Fruit fly (Drosophila melanogaster): ENCODE measurements around the gene CG32845.

CG32845 gene

dm6 chr3L:234337-234736 lies 38.9 kb downstream of the CG32845 start:
- TF ChIP-seq CG10669 (GFP tag; optimal IDR thresholded peaks at IDR 0.05) (no peak), esn (GFP tag; optimal IDR thresholded peaks at IDR 0.05) (no peak), Blimp-1 (GFP tag; optimal IDR thresholded peaks at IDR 0.05) (no peak), CG8119 (GFP tag; IDR thresholded peaks at IDR 0.05) (no peak), CG9139 (GFP tag; optimal IDR thresholded peaks at IDR 0.05) (no peak), Hr39 (GFP tag; optimal IDR thresholded peaks at IDR 0.05) (no peak), Sox15 (GFP tag; optimal IDR thresholded peaks at IDR 0.05) (no peak), achi (GFP tag; optimal IDR thresholded peaks at IDR 0.05) (no peak), fkh (GFP tag; optimal IDR thresholded peaks at IDR 0.05) (no peak), Eip78C (GFP tag) (no peak), fd59A (GFP tag; optimal IDR thresholded peaks at IDR 0.05) (no peak), CG3919 (GFP tag; optimal IDR thresholded peaks at IDR 0.05) (no peak), CG10631 (GFP tag; optimal IDR thresholded peaks at IDR 0.05) (no peak)

DNA sequence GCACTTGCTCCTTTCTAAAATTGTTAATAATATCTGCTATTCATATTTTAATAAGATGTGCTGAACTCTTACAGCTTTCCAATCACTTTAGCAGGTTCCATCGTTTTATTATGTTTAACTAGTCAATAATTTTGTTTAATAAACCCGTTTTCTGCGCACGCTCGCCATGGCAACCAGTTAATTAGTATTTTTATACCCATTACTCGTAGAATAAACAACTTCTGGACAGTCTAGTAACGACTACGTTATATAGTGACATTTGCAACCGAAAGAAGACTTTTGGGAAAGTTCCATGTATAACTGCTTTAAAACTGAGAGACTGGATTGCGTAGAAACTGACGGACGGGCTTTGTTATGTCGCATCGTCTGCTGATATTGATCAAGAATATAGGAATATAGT lies 39.9 kb downstream of the CG32845 start, which contains the start of gene CG34453:
CG34453 (minus strand) TSS at position 101 of the 400 bp plus-strand sequence.
- no peak for TF ChIP-seq CG4318 (GFP tag; optimal IDR thresholded peaks at IDR 0.05)
- no peak for TF ChIP-seq CG15336 (GFP tag; IDR thresholded peaks at IDR 0.05)
- no peak for TF ChIP-seq CG3032 (tag; optimal IDR thresholded peaks at IDR 0.05)
- TF ChIP-seq CG11902 (GFP tag; optimal IDR thresholded peaks at IDR 0.05) = no peak

dm6 chr3L:232267-232666 lies 40.9 kb downstream of the CG32845 start, which contains the start of gene CG34454:
TSS of gene CG34454 (minus strand) at chr3L:232350.
- TF ChIP-seq Hr4 (GFP tag; optimal IDR thresholded peaks at IDR 0.05) (no peak), OdsH (GFP tag; optimal IDR thresholded peaks at IDR 0.05) (no peak), dsx (GFP tag; optimal IDR thresholded peaks at IDR 0.05; ENCODE audit: poor library complexity, severe bottlenecking) (peak; percentile 92), ss (GFP tag; optimal IDR thresholded peaks at IDR 0.05) (no peak)

DNA sequence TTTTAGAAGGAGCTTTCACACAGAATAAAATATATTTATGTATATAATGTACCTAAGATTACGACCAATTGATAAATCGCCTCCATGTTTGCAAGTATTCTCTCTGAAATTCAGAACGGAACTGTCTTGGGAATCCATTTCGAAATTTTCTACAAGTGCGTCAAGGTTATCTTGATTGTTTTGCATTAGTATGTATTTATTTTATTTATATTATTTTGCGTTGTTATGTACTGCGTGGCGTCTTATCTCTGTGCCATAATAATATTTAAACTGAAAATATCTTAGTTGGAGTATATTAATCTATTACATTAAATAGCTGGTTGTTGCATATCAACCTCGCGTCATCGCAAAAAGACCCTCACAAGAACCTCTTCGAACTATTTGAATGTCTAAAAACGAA lies 41.7 kb downstream of the CG32845 start, which contains the start of gene CG42846:
CG42846 (minus strand) TSS at position 101 of the 400 bp plus-strand sequence.
- TF ChIP-seq Lpt (GFP tag; optimal IDR thresholded peaks at IDR 0.05) (no peak), pdm3 (GFP tag; optimal IDR thresholded peaks at IDR 0.05) (no peak), Met (GFP tag; optimal IDR thresholded peaks at IDR 0.05) (no peak), achi (GFP tag; optimal IDR thresholded peaks at IDR 0.05) (no peak), Ets96B (tag; optimal IDR thresholded peaks at IDR 0.05) (no peak), CG15336 (GFP tag; IDR thresholded peaks at IDR 0.05) (no peak), Sox102F (GFP tag; optimal IDR thresholded peaks at IDR 0.05) (no peak)

dm6 chr3L:225120-225519 lies 48.1 kb downstream of the CG32845 start:
- no peak for TF ChIP-seq CG1621 (tag; optimal IDR thresholded peaks at IDR 0.05)
- peak; percentile 42 for TF ChIP-seq svp (GFP tag)
- TF ChIP-seq CG15336 (GFP tag; IDR thresholded peaks at IDR 0.05) = 0 out of 2 replicates have a peak, but pooled peaks have one; percentile 14
- peak; percentile 6 for TF ChIP-seq vri (GFP tag; optimal IDR thresholded peaks at IDR 0.05)
- TF ChIP-seq Eip93F (GFP tag; optimal IDR thresholded peaks at IDR 0.05) = peak; percentile 12
- TF ChIP-seq CG10669 (GFP tag; optimal IDR thresholded peaks at IDR 0.05) = no peak

- TF ChIP-seq fd85E (GFP tag; optimal IDR thresholded peaks at IDR 0.05) (no peak), CG6792 (GFP tag; optimal IDR thresholded peaks at IDR 0.05) (no peak), Eip75B (GFP tag; optimal IDR thresholded peaks at IDR 0.05) (no peak), CG3032 (tag; optimal IDR thresholded peaks at IDR 0.05) (no peak), CG6163 (GFP tag; IDR thresholded peaks at IDR 0.05) (peak; percentile 39; the same call in 1 of the 3 replicates), dac (GFP tag; optimal IDR thresholded peaks at IDR 0.05) (no peak), CG3919 (GFP tag; optimal IDR thresholded peaks at IDR 0.05) (no peak), fd59A (GFP tag; optimal IDR thresholded peaks at IDR 0.05) (no peak), CG15336 (GFP tag; IDR thresholded peaks at IDR 0.05) (peak; percentile 8; the same call in 1 of the 2 replicates), fkh (GFP tag; optimal IDR thresholded peaks at IDR 0.05) (peak; percentile 4), Met (GFP tag; optimal IDR thresholded peaks at IDR 0.05) (peak; percentile 1), CG11902 (GFP tag; optimal IDR thresholded peaks at IDR 0.05) (no peak), Blimp-1 (GFP tag; optimal IDR thresholded peaks at IDR 0.05) (no peak), Lpt (GFP tag; optimal IDR thresholded peaks at IDR 0.05) (no peak), CG8632 (GFP tag; optimal IDR thresholded peaks at IDR 0.05) (peak; percentile 1), cyc (GFP tag; optimal IDR thresholded peaks at IDR 0.05) (no peak), Ets96B (tag; optimal IDR thresholded peaks at IDR 0.05) (no peak), Eip93F (GFP tag; optimal IDR thresholded peaks at IDR 0.05) (no peak), CG6854 (GFP tag; optimal IDR thresholded peaks at IDR 0.05) (no peak), CG8119 (GFP tag; IDR thresholded peaks at IDR 0.05) (0 out of 3 replicates have a peak, but pooled peaks have one; percentile 23)
Observed at dm6 chr3L:224004-224951, 48.9 kb downstream of the CG32845 start.

Data from whole organism, prepupa.